Fruit fly (Drosophila melanogaster) whole organism, prepupa: ENCODE data around the gene repo.

ENCODE experiments used
- Blimp-1 ChIP-seq: fragments of 200-800 bp; sonication (Bioruptor generic); optimal IDR thresholded peaks from 3 replicates; lab custom pipeline; 2017; ENCODE audit warnings: missing biosample characterization, missing genetic modification characterization, mild to moderate bottlenecking, moderate library complexity, missing genetic modification reagents
- CG10631 ChIP-seq: fragments of 200-800 bp; sonication (Bioruptor generic); optimal IDR thresholded peaks from 2 replicates; lab custom pipeline; 2016; ENCODE audit warnings: missing biosample characterization, missing genetic modification characterization
- CG10669 ChIP-seq: fragments of 200-800 bp; sonication (Bioruptor generic); optimal IDR thresholded peaks from 3 replicates; lab custom pipeline; 2018; ENCODE audit warnings: missing biosample characterization, mild to moderate bottlenecking, missing genetic modification characterization, moderate library complexity
- CG11294 ChIP-seq: fragments of 200-800 bp; sonication (Bioruptor generic); IDR thresholded peaks from 2 replicates; pipeline ENCODE4 v1.3.6; 2022; ENCODE audit warnings: missing biosample characterization, missing genetic modification characterization
- CG15336 ChIP-seq: fragments of 200-800 bp; sonication (Bioruptor generic); IDR thresholded peaks from 2 replicates; pipeline ENCODE4 v1.3.6; 2022; ENCODE audit warnings: missing biosample characterization, missing genetic modification characterization
- CG1621 ChIP-seq: fragments of 200-800 bp; sonication (Bioruptor generic); optimal IDR thresholded peaks from 3 replicates; lab custom pipeline; 2018; ENCODE audit warnings: missing biosample characterization, mild to moderate bottlenecking, missing genetic modification characterization
- CG16779 ChIP-seq: fragments of 200-800 bp; sonication (Bioruptor generic); optimal IDR thresholded peaks from 3 replicates; lab custom pipeline; 2017; ENCODE audit warnings: missing biosample characterization, mild to moderate bottlenecking, missing genetic modification characterization
- CG3032 ChIP-seq: fragments of 200-800 bp; optimal IDR thresholded peaks from 2 replicates; lab custom pipeline; 2019; ENCODE audit warnings: missing biosample characterization, mild to moderate bottlenecking, missing genetic modification characterization, moderate library complexity
- CG31627 ChIP-seq: fragments of 200-800 bp; sonication (Bioruptor generic); optimal IDR thresholded peaks from 3 replicates; lab custom pipeline; 2016; ENCODE audit warnings: missing biosample characterization, missing genetic modification characterization
- CG3919 ChIP-seq: fragments of 200-800 bp; sonication (Bioruptor generic); optimal IDR thresholded peaks from 3 replicates; lab custom pipeline; 2016; ENCODE audit warnings: missing biosample characterization, missing genetic modification characterization
- CG6163 ChIP-seq: fragments of 200-800 bp; sonication (Bioruptor generic); IDR thresholded peaks from 3 replicates; pipeline ENCODE4 v1.3.6; 2022; ENCODE audit warnings: missing biosample characterization, missing genetic modification characterization
- CG6792 ChIP-seq: fragments of 200-800 bp; sonication (Bioruptor generic); optimal IDR thresholded peaks from 3 replicates; lab custom pipeline; 2016; ENCODE audit warnings: missing biosample characterization, missing genetic modification characterization
- CG6808 ChIP-seq: fragments of 200-800 bp; sonication (Bioruptor generic); optimal IDR thresholded peaks from 3 replicates; lab custom pipeline; 2017; ENCODE audit warnings: missing biosample characterization, missing genetic modification characterization, mild to moderate bottlenecking, moderate library complexity, missing genetic modification reagents
- CG6854 ChIP-seq: fragments of 200-800 bp; sonication (Bioruptor generic); optimal IDR thresholded peaks from 2 replicates; lab custom pipeline; 2017; ENCODE audit warnings: missing biosample characterization, mild to moderate bottlenecking, missing genetic modification characterization
- CG8119 ChIP-seq: fragments of 200-800 bp; sonication (Bioruptor generic); IDR thresholded peaks from 3 replicates; pipeline ENCODE4 v1.3.6; 2022; ENCODE audit warnings: missing biosample characterization, missing genetic modification characterization
- CG8319 ChIP-seq: fragments of 200-800 bp; sonication (Bioruptor generic); optimal IDR thresholded peaks from 3 replicates; lab custom pipeline; 2016; ENCODE audit warnings: missing biosample characterization, missing genetic modification characterization
- CG8632 ChIP-seq: fragments of 200-800 bp; sonication (Bioruptor generic); optimal IDR thresholded peaks from 3 replicates; lab custom pipeline; 2016; ENCODE audit warnings: missing biosample characterization, missing genetic modification characterization
- CG9139 ChIP-seq: fragments of 200-800 bp; sonication (Bioruptor generic); optimal IDR thresholded peaks from 3 replicates; lab custom pipeline; 2017; ENCODE audit warnings: missing biosample characterization, mild to moderate bottlenecking, missing genetic modification characterization
- Eip75B ChIP-seq: fragments of 200-800 bp; sonication (Bioruptor generic); optimal IDR thresholded peaks from 3 replicates; lab custom pipeline; 2016; ENCODE audit warnings: missing biosample characterization, missing genetic modification characterization
- Eip78C ChIP-seq: fragments of 200-800 bp; sonication (Bioruptor generic); peaks from one replicate; lab custom pipeline; 2016; ENCODE audit warnings: missing biosample characterization, missing genetic modification characterization
- Eip93F ChIP-seq: fragments of 200-800 bp; sonication (Bioruptor generic); optimal IDR thresholded peaks from 2 replicates; lab custom pipeline; 2016; ENCODE audit warnings: missing biosample characterization, mild to moderate bottlenecking, missing genetic modification characterization
- Gug ChIP-seq: fragments of 200-800 bp; sonication (Bioruptor generic); IDR thresholded peaks from 2 replicates; pipeline ENCODE4 v1.3.6; 2022; ENCODE audit warnings: missing biosample characterization, missing genetic modification characterization
- Hr38 ChIP-seq: sonication (Bioruptor generic); optimal IDR thresholded peaks from 2 replicates; lab custom pipeline; 2016; ENCODE audit warnings: missing biosample characterization, missing genetic modification characterization
- Hr39 ChIP-seq: fragments of 200-800 bp; sonication (Bioruptor generic); optimal IDR thresholded peaks from 2 replicates; lab custom pipeline; 2016; ENCODE audit warnings: missing biosample characterization, missing genetic modification characterization
- Smox ChIP-seq: fragments of 200-800 bp; sonication (Bioruptor generic); optimal IDR thresholded peaks from 3 replicates; lab custom pipeline; 2016; ENCODE audit warnings: missing biosample characterization, missing genetic modification characterization
- Sox102F ChIP-seq: fragments of 200-800 bp; sonication (Bioruptor generic); optimal IDR thresholded peaks from 2 replicates; lab custom pipeline; 2016; ENCODE audit warnings: missing biosample characterization, mild to moderate bottlenecking, missing genetic modification characterization
- Sox14 ChIP-seq: fragments of 200-800 bp; sonication (Bioruptor generic); optimal IDR thresholded peaks from 3 replicates; lab custom pipeline; 2016; ENCODE audit warnings: missing biosample characterization, missing genetic modification characterization
- Sox15 ChIP-seq: fragments of 200-800 bp; sonication (Bioruptor generic); optimal IDR thresholded peaks from 3 replicates; lab custom pipeline; 2016; ENCODE audit warnings: missing biosample characterization, missing genetic modification characterization
- achi ChIP-seq: fragments of 200-800 bp; sonication (Bioruptor generic); optimal IDR thresholded peaks from 3 replicates; lab custom pipeline; 2016; ENCODE audit warnings: missing biosample characterization, missing genetic modification characterization
- acj6 ChIP-seq: fragments of 200-800 bp; sonication (Bioruptor generic); optimal IDR thresholded peaks from 3 replicates; lab custom pipeline; 2016; ENCODE audit warnings: missing biosample characterization, missing genetic modification characterization
- cyc ChIP-seq: fragments of 200-800 bp; sonication (Bioruptor generic); optimal IDR thresholded peaks from 3 replicates; lab custom pipeline; 2016; ENCODE audit warnings: missing biosample characterization, missing genetic modification characterization
- eg ChIP-seq: fragments of 200-800 bp; sonication (Bioruptor generic); IDR thresholded peaks from 3 replicates; pipeline ENCODE4 v1.3.6; 2022; ENCODE audit warnings: missing biosample characterization, missing genetic modification characterization
- esn ChIP-seq: fragments of 200-800 bp; sonication (Bioruptor generic); optimal IDR thresholded peaks from 2 replicates; lab custom pipeline; 2016; ENCODE audit warnings: missing biosample characterization, mild to moderate bottlenecking, missing genetic modification characterization, moderate library complexity
- fd85E ChIP-seq: fragments of 200-800 bp; sonication (Bioruptor generic); optimal IDR thresholded peaks from 3 replicates; lab custom pipeline; 2016; ENCODE audit warnings: missing biosample characterization, missing genetic modification characterization
- fkh ChIP-seq: fragments of 200-800 bp; sonication (Bioruptor generic); optimal IDR thresholded peaks from 3 replicates; lab custom pipeline; 2017; ENCODE audit warnings: missing biosample characterization, mild to moderate bottlenecking, missing genetic modification characterization, moderate library complexity
- lz ChIP-seq: fragments of 200-800 bp; sonication (Bioruptor generic); optimal IDR thresholded peaks from 3 replicates; lab custom pipeline; 2016; ENCODE audit warnings: missing biosample characterization, missing genetic modification characterization
- ss ChIP-seq, 2 experiments: fragments of 200-800 bp; sonication (Bioruptor generic); optimal IDR thresholded peaks; 2 replicates in 1 of 2; 3 replicates in 1 of 2; lab custom pipeline; 2017 to 2018; ENCODE audit warnings: mild to moderate bottlenecking in 2 of 2, missing biosample characterization in 2 of 2, missing genetic modification characterization in 2 of 2, moderate library complexity in 1 of 2
- svp ChIP-seq: fragments of 200-800 bp; sonication (Bioruptor generic); peaks from one replicate; lab custom pipeline; 2016; ENCODE audit warnings: missing biosample characterization, missing genetic modification characterization
- topi ChIP-seq: fragments of 200-800 bp; sonication (Bioruptor generic); optimal IDR thresholded peaks from 3 replicates; lab custom pipeline; 2016; ENCODE audit warnings: missing biosample characterization, missing genetic modification characterization

The repo gene

dm6 chr3R:18234699-18235257 is 1.2 kb upstream of the repo start:
- TF ChIP-seq Sox15 (GFP tag; lab: Kevin White, UChicago) (no peak), Gug (GFP tag; lab: Robert Waterston, UW) (no peak), CG1621 (tag; lab: Kevin White, UChicago) (no peak), CG8632 (GFP tag; lab: Kevin White, UChicago) (no peak), Blimp-1 (GFP tag; lab: Kevin White, UChicago) (no peak)

- TF ChIP-seq CG6854 (peak; percentile 65), CG10631 (peak; percentile 5), CG6808 (GFP tag; lab: Kevin White, UChicago) (peak; percentile 44), Blimp-1 (GFP tag; lab: Kevin White, UChicago) (peak; percentile 10), eg (0 out of 3 replicates have a peak, but pooled peaks have one; percentile 49), Eip93F (GFP tag; lab: Kevin White, UChicago) (no peak), esn (GFP tag; lab: Kevin White, UChicago) (peak; percentile 64), CG10669 (no peak), CG8119 (GFP tag; lab: Robert Waterston, UW) (peak; percentile 19; the same call in 1 of the 3 replicates), CG9139 (peak; percentile 56), CG8632 (GFP tag; lab: Kevin White, UChicago) (peak; percentile 18), cyc (GFP tag; lab: Kevin White, UChicago) (peak; percentile 3), CG15336 (GFP tag; lab: Robert Waterston, UW) (peak; percentile 16; the same call in 1 of the 2 replicates), CG6163 (GFP tag; lab: Robert Waterston, UW) (0 out of 3 replicates have a peak, but pooled peaks have one; percentile 31), Hr39 (GFP tag; lab: Kevin White, UChicago) (no peak), Sox14 (GFP tag; lab: Kevin White, UChicago) (no peak), CG11294 (GFP tag; lab: Robert Waterston, UW) (no peak), fd85E (no peak), CG3032 (tag; lab: Kevin White, UChicago) (no peak), Smox (GFP tag; lab: Kevin White, UChicago) (peak; percentile 28), fkh (no peak), ss (GFP tag; optimal IDR thresholded peaks at IDR 0.05; lab: Kevin White, UChicago) (peak; percentile 42 to 52), topi (GFP tag; lab: Kevin White, UChicago) (peak; percentile 20), CG16779 (peak; percentile 25), CG31627 (peak; percentile 0), CG8319 (GFP tag; lab: Kevin White, UChicago) (no peak), Eip78C (peak; percentile 77), acj6 (peak; percentile 6), Eip75B (GFP tag; lab: Kevin White, UChicago) (peak; percentile 23), Sox102F (GFP tag; lab: Kevin White, UChicago) (no peak), achi (GFP tag; lab: Kevin White, UChicago) (peak; percentile 48), lz (GFP tag; lab: Kevin White, UChicago) (peak; percentile 30), CG6792 (GFP tag; lab: Kevin White, UChicago) (peak; percentile 17), Hr38 (GFP tag; lab: Kevin White, UChicago) (no peak), svp (peak; percentile 48), CG3919 (GFP tag; lab: Kevin White, UChicago) (peak; percentile 32)
Observed at dm6 chr3R:18242089-18242955, 6.3 kb downstream of the repo start, which contains the start of the genes CG7156 and 14-3-3epsilon. Gene CG7156 (minus strand): TSS chr3R:18242159. Gene 14-3-3epsilon (plus strand): TSS chr3R:18242531.
